Fruit fly (Drosophila melanogaster): Measurements from ENCODE around the gene CG33099.

DNA sequence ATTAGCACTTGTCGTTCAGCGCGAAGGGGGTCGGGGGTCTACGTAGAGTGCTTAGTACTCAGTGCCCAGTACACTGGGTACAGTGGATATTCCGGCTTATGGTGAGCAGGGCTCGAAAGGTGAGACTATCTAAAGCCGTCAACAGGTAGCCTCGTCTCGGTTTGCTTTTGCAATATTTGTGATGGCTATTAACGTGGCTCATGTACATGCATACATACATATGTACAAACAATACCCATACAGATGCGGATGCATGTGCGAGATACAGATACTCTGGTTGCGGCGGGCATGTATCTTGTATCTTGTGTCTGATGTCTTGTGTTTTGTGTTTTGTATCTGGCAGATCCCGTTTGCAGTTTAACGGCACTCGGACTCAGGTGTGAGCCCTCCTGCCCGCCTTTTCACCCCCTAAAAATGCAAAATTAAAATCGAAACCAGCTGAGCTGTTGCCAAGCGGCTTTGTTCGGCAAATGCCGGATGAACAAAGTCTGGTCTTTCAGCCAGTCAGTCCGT, 2.7 kb downstream of the CG33099 start:
- TF ChIP-seq cyc (GFP tag; optimal IDR thresholded peaks at IDR 0.05): no peak
- TF ChIP-seq CG16779 (tag; optimal IDR thresholded peaks at IDR 0.05): no peak
- TF ChIP-seq Eip75B (GFP tag; optimal IDR thresholded peaks at IDR 0.05): no peak
- TF ChIP-seq CG10631 (GFP tag; optimal IDR thresholded peaks at IDR 0.05): no peak
- peak; percentile 42; the same call in 1 of the 3 replicates for TF ChIP-seq CG6163 (GFP tag; IDR thresholded peaks at IDR 0.05)
- no peak for TF ChIP-seq Gug (GFP tag; IDR thresholded peaks at IDR 0.05)
- no peak for TF ChIP-seq CG3919 (GFP tag; optimal IDR thresholded peaks at IDR 0.05)
- TF ChIP-seq CG32006 (GFP tag; optimal IDR thresholded peaks at IDR 0.05): no peak
- no peak for TF ChIP-seq esn (GFP tag; optimal IDR thresholded peaks at IDR 0.05)
- no peak for TF ChIP-seq Sox102F (GFP tag; optimal IDR thresholded peaks at IDR 0.05)
- no peak for TF ChIP-seq Smox (GFP tag; optimal IDR thresholded peaks at IDR 0.05)
- TF ChIP-seq Lpt (GFP tag; optimal IDR thresholded peaks at IDR 0.05): no peak

Data from whole organism, prepupa.